Fruit fly (Drosophila melanogaster): ENCODE measurements around the gene mRpS24.

Gene mRpS24

DNA sequence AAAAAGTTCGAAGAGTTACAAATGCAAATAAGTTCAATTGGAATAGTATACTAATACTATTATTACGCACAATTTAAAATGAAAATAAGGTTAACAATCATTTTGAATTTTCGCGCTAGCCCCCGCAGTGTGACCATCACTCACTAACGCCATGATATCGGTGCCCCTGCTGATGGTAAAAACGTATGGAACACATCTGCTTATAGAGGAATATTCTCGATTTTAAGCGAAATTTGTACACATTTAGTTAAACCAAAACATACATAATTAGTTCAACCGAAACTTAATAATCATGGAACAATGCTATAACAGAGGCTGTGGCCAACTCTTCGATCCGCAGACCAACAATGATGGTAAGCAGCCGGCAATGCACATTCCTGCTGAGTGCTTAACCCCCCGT lies 22.8 kb upstream of the mRpS24 start, which contains the start of gene mora (continued):
- TF ChIP-seq stwl (tag; optimal IDR thresholded peaks at IDR 0.05): peak; percentile 39
- TF ChIP-seq CG14710 (tag; optimal IDR thresholded peaks at IDR 0.05): peak; percentile 40
- TF ChIP-seq nerfin-2 (GFP tag; IDR thresholded peaks at IDR 0.05; ENCODE audit: partially characterized antibody): no peak
- TF ChIP-seq CG9932 (GFP tag; IDR thresholded peaks at IDR 0.05): no peak
- peak; percentile 22 for TF ChIP-seq CG9437 (GFP tag; optimal IDR thresholded peaks at IDR 0.05)
- no peak for TF ChIP-seq dpn (GFP tag; optimal IDR thresholded peaks at IDR 0.05)
- no peak for TF ChIP-seq CG8388 (GFP tag; optimal IDR thresholded peaks at IDR 0.05)
- no peak for TF ChIP-seq caup (GFP tag; optimal IDR thresholded peaks at IDR 0.05; ENCODE audit: severe bottlenecking)
- peak; percentile 49 for TF ChIP-seq CG13287 (GFP tag; IDR thresholded peaks at IDR 0.05; ENCODE audit: partially characterized antibody)
- no peak for TF ChIP-seq CG10366 (GFP tag; IDR thresholded peaks at IDR 0.05)
- TF ChIP-seq Chrac-16 (GFP tag; optimal IDR thresholded peaks at IDR 0.05): no peak
- TF ChIP-seq Max (GFP tag; optimal IDR thresholded peaks at IDR 0.05): no peak
- no peak for TF ChIP-seq Dip3 (GFP tag; optimal IDR thresholded peaks at IDR 0.05)
- TF ChIP-seq CG1233 (GFP tag; optimal IDR thresholded peaks at IDR 0.05): no peak
- TF ChIP-seq Trl (optimal IDR thresholded peaks at IDR 0.05): no peak
- TF ChIP-seq Trl (GFP tag; optimal IDR thresholded peaks at IDR 0.05): no peak
- no peak for TF ChIP-seq HHEX (GFP tag; optimal IDR thresholded peaks at IDR 0.05)
- no peak for TF ChIP-seq CG7786 (GFP tag; optimal IDR thresholded peaks at IDR 0.05)
- no peak for TF ChIP-seq HmgZ (tag; optimal IDR thresholded peaks at IDR 0.05)
- TF ChIP-seq grn (GFP tag; optimal IDR thresholded peaks at IDR 0.05): no peak
- TF ChIP-seq gsb-n (tag; optimal IDR thresholded peaks at IDR 0.05): no peak
- no peak for TF ChIP-seq CG12236 (GFP tag; optimal IDR thresholded peaks at IDR 0.05)
- peak; percentile 16; the same call in 1 of the 2 replicates for TF ChIP-seq unc-4 (GFP tag; IDR thresholded peaks at IDR 0.05; ENCODE audit: partially characterized antibody)
- TF ChIP-seq Hmx (GFP tag; optimal IDR thresholded peaks at IDR 0.05): no peak
- TF ChIP-seq Mes4 (GFP tag; optimal IDR thresholded peaks at IDR 0.05): no peak
- no peak for TF ChIP-seq jing (GFP tag; optimal IDR thresholded peaks at IDR 0.05)
- no peak for TF ChIP-seq lmd (GFP tag; IDR thresholded peaks at IDR 0.05)
- no peak for TF ChIP-seq lola (GFP tag; optimal IDR thresholded peaks at IDR 0.05)
- no peak for TF ChIP-seq CTCF (GFP tag; optimal IDR thresholded peaks at IDR 0.05)
- TF ChIP-seq Neu2 (GFP tag; optimal IDR thresholded peaks at IDR 0.05; ENCODE audit: borderline replicate concordance): no peak
- TF ChIP-seq h (optimal IDR thresholded peaks at IDR 0.05): no peak
- no peak for TF ChIP-seq Poxn (GFP tag; IDR thresholded peaks at IDR 0.05)
- no peak for TF ChIP-seq CG31441 (GFP tag; IDR thresholded peaks at IDR 0.05)
- no peak for TF ChIP-seq Pdp1 (GFP tag; optimal IDR thresholded peaks at IDR 0.05)
- TF ChIP-seq Abd-B (GFP tag; optimal IDR thresholded peaks at IDR 0.05): no peak
- TF ChIP-seq CG10543 (GFP tag; optimal IDR thresholded peaks at IDR 0.05): no peak
- no peak for TF ChIP-seq lab (GFP tag; optimal IDR thresholded peaks at IDR 0.05)
- TF ChIP-seq CG15479 (GFP tag; optimal IDR thresholded peaks at IDR 0.05): no peak
- TF ChIP-seq ab (GFP tag; optimal IDR thresholded peaks at IDR 0.05): no peak
- TF ChIP-seq CG14441 (GFP tag; IDR thresholded peaks at IDR 0.05): no peak
- no peak for TF ChIP-seq CG12744 (GFP tag; optimal IDR thresholded peaks at IDR 0.05)
- TF ChIP-seq CG2116 (GFP tag; optimal IDR thresholded peaks at IDR 0.05): peak; percentile 50
- TF ChIP-seq CG7928 (GFP tag; optimal IDR thresholded peaks at IDR 0.05): no peak
- peak; percentile 59 for TF ChIP-seq CG1603 (tag; optimal IDR thresholded peaks at IDR 0.05)
- no peak for TF ChIP-seq CG10431 (GFP tag; optimal IDR thresholded peaks at IDR 0.05)
- no peak for TF ChIP-seq CG8924 (tag; optimal IDR thresholded peaks at IDR 0.05)
- no peak for TF ChIP-seq Jarid2 (GFP tag; optimal IDR thresholded peaks at IDR 0.05)
- no peak for TF ChIP-seq Dref (GFP tag; IDR thresholded peaks at IDR 0.05)
- TF ChIP-seq vnd (GFP tag; IDR thresholded peaks at IDR 0.05; ENCODE audit: partially characterized antibody): no peak
- TF ChIP-seq Mad (GFP tag; optimal IDR thresholded peaks at IDR 0.05): no peak
- no peak for TF ChIP-seq CG31365 (tag; optimal IDR thresholded peaks at IDR 0.05)
- no peak for TF ChIP-seq CG15696 (tag; optimal IDR thresholded peaks at IDR 0.05)
